Worm (Caenorhabditis elegans): ENCODE results near the gene F46C5.10.

ce11 chrII:8845932-8846331, 27.1 kb upstream of the F46C5.10 start:
- no peak for TF ChIP-seq W03F9.2 (tag; optimal IDR thresholded peaks at IDR 0.05)
- TF ChIP-seq him-1 (tag; optimal IDR thresholded peaks at IDR 0.05), result no peak

All from whole organism, L4/young adult.